Worm (Caenorhabditis elegans): ENCODE measurements around the gene M106.2.

M106.2 gene

ce11 chrII:10800209-10800608, 49.6 kb downstream of the M106.2 start (continued):
- no peak for TF ChIP-seq F49E8.2 (tag; optimal IDR thresholded peaks at IDR 0.05; ENCODE audit: borderline replicate concordance)
- no peak for TF ChIP-seq php-3 (GFP tag; IDR thresholded peaks at IDR 0.05)

ce11 chrII:10798429-10798893, 51.3 kb downstream of the M106.2 start, which contains the start of gene npp-19:
Gene npp-19, minus strand, starts transcription at chrII:10798479.
- TF ChIP-seq nhr-11 (tag; optimal IDR thresholded peaks at IDR 0.05) (peak; percentile 14), nhr-77 (tag; optimal IDR thresholded peaks at IDR 0.05) (peak; percentile 35), T20F7.1 (GFP tag; optimal IDR thresholded peaks at IDR 0.05) (peak; percentile 63), pha-4 (GFP tag; IDR thresholded peaks at IDR 0.05) (0 out of 2 replicates have a peak, but pooled peaks have one; percentile 51), pha-4 (tag; optimal IDR thresholded peaks at IDR 0.05) (peak; percentile 59), lin-38 (GFP tag; IDR thresholded peaks at IDR 0.05) (peak; percentile 74), lsy-2 (tag; optimal IDR thresholded peaks at IDR 0.05) (peak in 1 of 2 experiments; percentile 86), unc-39 (tag; optimal IDR thresholded peaks at IDR 0.05) (no peak), hlh-30 (tag; optimal IDR thresholded peaks at IDR 0.05; ENCODE audit: insufficient read depth) (peak; percentile 27), nhr-76 (tag; optimal IDR thresholded peaks at IDR 0.05) (no peak), hlh-11 (tag; optimal IDR thresholded peaks at IDR 0.05) (peak; percentile 30), unc-130 (GFP tag; optimal IDR thresholded peaks at IDR 0.05) (no peak), D1046.2 (GFP tag; IDR thresholded peaks at IDR 0.05) (no peak), mep-1 (tag; optimal IDR thresholded peaks at IDR 0.05) (peak; percentile 57), hmg-1.1 (GFP tag; IDR thresholded peaks at IDR 0.05) (peak; percentile 54; the same call in 1 of the 2 replicates), fos-1 (tag; optimal IDR thresholded peaks at IDR 0.05) (no peak), Y48G9A.11 (GFP tag; IDR thresholded peaks at IDR 0.05) (no peak), mdt-29 (GFP tag; IDR thresholded peaks at IDR 0.05) (no peak), dve-1 (tag; optimal IDR thresholded peaks at IDR 0.05; ENCODE audit: insufficient read depth) (peak; percentile 68), mdl-1 (tag; optimal IDR thresholded peaks at IDR 0.05) (no peak), nhr-6 (tag; optimal IDR thresholded peaks at IDR 0.05) (peak; percentile 32), unc-62 (GFP tag; optimal IDR thresholded peaks at IDR 0.05 in 1 of 2) (no peak), unc-62 (tag; optimal IDR thresholded peaks at IDR 0.05) (no peak), zfp-2 (tag; optimal IDR thresholded peaks at IDR 0.05) (no peak), lim-7 (GFP tag; IDR thresholded peaks at IDR 0.05) (no peak), mxl-2 (GFP tag; conservative IDR thresholded peaks at IDR 0.05) (no peak), dpl-1 (GFP tag; optimal IDR thresholded peaks at IDR 0.05) (peak; percentile 99), T26A8.4 (GFP tag; IDR thresholded peaks at IDR 0.05) (no peak), dmd-6 (GFP tag; IDR thresholded peaks at IDR 0.05) (peak; percentile 35; the same call in 1 of the 2 replicates), aha-1 (tag) (peak; percentile 93), mes-2 (tag; optimal IDR thresholded peaks at IDR 0.05; ENCODE audit: poor library complexity, severe bottlenecking) (peak; percentile 83), tag-97 (GFP tag; IDR thresholded peaks at IDR 0.05) (no peak)

ce11 chrII:10796194-10796593, 53.6 kb downstream of the M106.2 start, which contains the start of gene set-14:
Gene set-14, minus strand, starts transcription at chrII:10796294.
- no peak for TF ChIP-seq egl-27 (tag; optimal IDR thresholded peaks at IDR 0.05)
- no peak for TF ChIP-seq ceh-62 (tag; optimal IDR thresholded peaks at IDR 0.05)
- no peak for TF ChIP-seq zfp-2 (tag; optimal IDR thresholded peaks at IDR 0.05)
- no peak for TF ChIP-seq nhr-111 (GFP tag; optimal IDR thresholded peaks at IDR 0.05)
- no peak for TF ChIP-seq lin-13 (GFP tag; optimal IDR thresholded peaks at IDR 0.05)
- TF ChIP-seq egl-43 (GFP tag; IDR thresholded peaks at IDR 0.05), result no peak
- TF ChIP-seq unc-39 (tag; optimal IDR thresholded peaks at IDR 0.05), result no peak
- no peak for TF ChIP-seq tag-97 (GFP tag; IDR thresholded peaks at IDR 0.05)
- no peak for TF ChIP-seq nhr-102 (tag; optimal IDR thresholded peaks at IDR 0.05)
- no peak for TF ChIP-seq snpc-4 (tag; optimal IDR thresholded peaks at IDR 0.05)
- no peak for TF ChIP-seq saeg-2 (GFP tag; IDR thresholded peaks at IDR 0.05)
- TF ChIP-seq nhr-25 (tag; optimal IDR thresholded peaks at IDR 0.05; ENCODE audit: borderline replicate concordance, insufficient read depth), result no peak
